In the genomic region with DNA sequence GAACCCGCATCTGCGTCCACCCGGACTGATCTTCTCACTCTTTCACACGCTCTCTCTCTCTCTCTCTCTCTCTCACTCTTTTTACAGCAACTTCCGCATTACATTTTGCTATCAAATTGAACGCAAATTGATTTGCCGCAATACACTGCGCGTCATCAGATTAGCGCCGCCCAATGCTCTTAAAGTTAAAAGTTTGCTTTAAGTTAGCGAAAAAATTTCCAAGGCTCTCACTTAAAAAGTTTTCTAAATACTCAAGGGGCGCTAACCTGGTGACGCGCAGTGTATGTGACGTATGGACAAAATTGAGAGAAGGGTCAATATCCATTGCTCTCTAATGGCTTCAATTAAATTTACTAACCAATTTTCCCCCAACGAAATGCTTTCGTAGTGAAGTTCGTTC, we compare ENCODE assay signal across 2 fruit fly cellular contexts.
TF ChIP-seq lines count a peak whose summit lies in the region.

No protein-coding gene starts in this region.

TF ChIP-seq in whole organism, embryonic, 481 proteins besides CTCF, POLR2A, EP300 and RAD21 (continued from another document and continues in another):
- TF ChIP-seq pita (GFP tag; optimal IDR thresholded peaks at IDR 0.05; lab: Kevin White, UChicago) (no peak), CG2712 (tag; optimal IDR thresholded peaks at IDR 0.05; lab: Kevin White, UChicago) (peak; percentile 90), ken (GFP tag; IDR thresholded peaks at IDR 0.05; lab: Robert Waterston, UW) (peak; percentile 86), CG4404 (GFP tag; IDR thresholded peaks at IDR 0.05; lab: Robert Waterston, UW) (peak; percentile 69), Bgb (GFP tag; IDR thresholded peaks at IDR 0.05; lab: Robert Waterston, UW; ENCODE audit: partially characterized antibody) (no peak), lov (optimal IDR thresholded peaks at IDR 0.05; lab: Kevin White, UChicago) (no peak), lov (GFP tag; IDR thresholded peaks at IDR 0.05; lab: Robert Waterston, UW) (peak; percentile 65; the same call in 1 of the 3 replicates), sna (GFP tag; IDR thresholded peaks at IDR 0.05; lab: Robert Waterston, UW; ENCODE audit: partially characterized antibody) (no peak), B-H1 (GFP tag; IDR thresholded peaks at IDR 0.05; lab: Robert Waterston, UW) (peak; percentile 52; the same call in 2 of the 3 replicates), D19B (GFP tag; optimal IDR thresholded peaks at IDR 0.05; lab: Kevin White, UChicago) (peak; percentile 62), GATAe (GFP tag; conservative IDR thresholded peaks at IDR 0.05; lab: Robert Waterston, UW) (peak; percentile 56), Max (GFP tag; optimal IDR thresholded peaks at IDR 0.05; lab: Kevin White, UChicago) (peak; percentile 78), Dek (tag; optimal IDR thresholded peaks at IDR 0.05; lab: Kevin White, UChicago) (peak; percentile 80), zfh1 (GFP tag; IDR thresholded peaks at IDR 0.05; lab: Robert Waterston, UW) (peak; percentile 88), Ssrp (tag; optimal IDR thresholded peaks at IDR 0.05; lab: Kevin White, UChicago) (peak; percentile 85), Ets97D (GFP tag; optimal IDR thresholded peaks at IDR 0.05; lab: Kevin White, UChicago) (peak; percentile 53), eyg (GFP tag; optimal IDR thresholded peaks at IDR 0.05; lab: Kevin White, UChicago) (peak; percentile 65), Dbx (GFP tag; IDR thresholded peaks at IDR 0.05; lab: Robert Waterston, UW) (peak; percentile 84), CG10565 (GFP tag; optimal IDR thresholded peaks at IDR 0.05; lab: Kevin White, UChicago) (peak; percentile 26), Taf1 (GFP tag; IDR thresholded peaks at IDR 0.05; lab: Robert Waterston, UW) (peak; percentile 58; the same call in 1 of the 2 replicates), Dfd (GFP tag; optimal IDR thresholded peaks at IDR 0.05; lab: Kevin White, UChicago) (no peak), gro (GFP tag; optimal IDR thresholded peaks at IDR 0.05; lab: Kevin White, UChicago) (peak; percentile 88), tap (tag; optimal IDR thresholded peaks at IDR 0.05; lab: Kevin White, UChicago) (peak; percentile 85), Chrac-16 (GFP tag; optimal IDR thresholded peaks at IDR 0.05; lab: Kevin White, UChicago) (peak; percentile 80), bsh (GFP tag; optimal IDR thresholded peaks at IDR 0.05; lab: Kevin White, UChicago) (peak in 1 of 2 experiments; percentile 92), btn (GFP tag; optimal IDR thresholded peaks at IDR 0.05; lab: Kevin White, UChicago) (peak; percentile 73), CG8290 (GFP tag; optimal IDR thresholded peaks at IDR 0.05; lab: Kevin White, UChicago) (peak; percentile 56), CG8290 (tag; optimal IDR thresholded peaks at IDR 0.05; lab: Kevin White, UChicago) (peak in 1 of 2 experiments; percentile 80), ftz-f1 (GFP tag; optimal IDR thresholded peaks at IDR 0.05; lab: Kevin White, UChicago) (no peak), Lhr (GFP tag; optimal IDR thresholded peaks at IDR 0.05; lab: Kevin White, UChicago) (peak; percentile 47), CG42726 (GFP tag; IDR thresholded peaks at IDR 0.05; lab: Robert Waterston, UW; ENCODE audit: partially characterized antibody) (no peak), CG10366 (GFP tag; IDR thresholded peaks at IDR 0.05; lab: Robert Waterston, UW) (peak; percentile 83), cato (GFP tag; optimal IDR thresholded peaks at IDR 0.05; lab: Kevin White, UChicago; ENCODE audit: borderline replicate concordance) (peak; percentile 72), ham (GFP tag; IDR thresholded peaks at IDR 0.05; lab: Robert Waterston, UW) (peak; percentile 73), Atf-2 (GFP tag; optimal IDR thresholded peaks at IDR 0.05; lab: Kevin White, UChicago) (peak; percentile 86), CG32532 (GFP tag; IDR thresholded peaks at IDR 0.05; lab: Robert Waterston, UW) (peak; percentile 82), CG17829 (tag; optimal IDR thresholded peaks at IDR 0.05; lab: Kevin White, UChicago) (peak; percentile 88), CG16863 (GFP tag; optimal IDR thresholded peaks at IDR 0.05; lab: Kevin White, UChicago) (peak; percentile 85), HLH54F (GFP tag; optimal IDR thresholded peaks at IDR 0.05; lab: Kevin White, UChicago) (peak; percentile 87), CG10209 (GFP tag; optimal IDR thresholded peaks at IDR 0.05; lab: Kevin White, UChicago) (peak; percentile 85), CG7372 (GFP tag; IDR thresholded peaks at IDR 0.05; lab: Robert Waterston, UW) (peak; percentile 71), CG6813 (GFP tag; optimal IDR thresholded peaks at IDR 0.05; lab: Kevin White, UChicago) (peak; percentile 77), Hmx (GFP tag; optimal IDR thresholded peaks at IDR 0.05; lab: Kevin White, UChicago) (no peak), grau (tag; optimal IDR thresholded peaks at IDR 0.05; lab: Kevin White, UChicago) (peak; percentile 85), CG1792 (GFP tag; optimal IDR thresholded peaks at IDR 0.05; lab: Kevin White, UChicago) (peak; percentile 76), oc (tag; optimal IDR thresholded peaks at IDR 0.05; lab: Kevin White, UChicago) (peak; percentile 85), p53 (GFP tag; optimal IDR thresholded peaks at IDR 0.05; lab: Kevin White, UChicago) (peak; percentile 71), Dll (GFP tag; IDR thresholded peaks at IDR 0.05; lab: Robert Waterston, UW; ENCODE audit: partially characterized antibody) (no peak), lola (GFP tag; optimal IDR thresholded peaks at IDR 0.05; lab: Kevin White, UChicago) (peak in 1 of 3 experiments; percentile 74), sc (optimal IDR thresholded peaks at IDR 0.05; lab: Kevin White, UChicago) (no peak), sc (GFP tag; optimal IDR thresholded peaks at IDR 0.05; lab: Kevin White, UChicago) (peak; percentile 73), CG12236 (GFP tag; optimal IDR thresholded peaks at IDR 0.05; lab: Kevin White, UChicago) (peak; percentile 80), bcd (GFP tag; optimal IDR thresholded peaks at IDR 0.05; lab: Kevin White, UChicago) (peak; percentile 84), HmgD (GFP tag; optimal IDR thresholded peaks at IDR 0.05; lab: Kevin White, UChicago) (peak; percentile 61), fu2 (GFP tag; optimal IDR thresholded peaks at IDR 0.05; lab: Kevin White, UChicago) (peak; percentile 82), az2 (GFP tag; optimal IDR thresholded peaks at IDR 0.05; lab: Kevin White, UChicago) (peak; percentile 90), C15 (GFP tag; IDR thresholded peaks at IDR 0.05; lab: Robert Waterston, UW) (peak; percentile 38; the same call in 1 of the 3 replicates), Aef1 (GFP tag; IDR thresholded peaks at IDR 0.05; lab: Robert Waterston, UW) (peak; percentile 82), Rx (GFP tag; IDR thresholded peaks at IDR 0.05; lab: Robert Waterston, UW) (peak; percentile 69), dmrt11E (tag; optimal IDR thresholded peaks at IDR 0.05; lab: Kevin White, UChicago) (peak; percentile 79), Dip2 (GFP tag; IDR thresholded peaks at IDR 0.05; lab: Robert Waterston, UW) (no peak), pho (GFP tag; optimal IDR thresholded peaks at IDR 0.05; lab: Kevin White, UChicago) (peak; percentile 80)

TF ChIP-seq in whole organism, prepupa, 60 proteins besides CTCF, POLR2A, EP300 and RAD21 (continued from another document):
- peak; percentile 40 for TF ChIP-seq vri (GFP tag; optimal IDR thresholded peaks at IDR 0.05; lab: Kevin White, UChicago)
- TF ChIP-seq CG6163 (GFP tag; IDR thresholded peaks at IDR 0.05; lab: Robert Waterston, UW) = peak; percentile 83
- TF ChIP-seq Ets96B (tag; optimal IDR thresholded peaks at IDR 0.05; lab: Kevin White, UChicago) = peak; percentile 48
- TF ChIP-seq CG8119 (GFP tag; IDR thresholded peaks at IDR 0.05; lab: Robert Waterston, UW) = peak; percentile 74
- peak; percentile 90 for TF ChIP-seq Eip78C (GFP tag; lab: Kevin White, UChicago)
- TF ChIP-seq CG11294 (GFP tag; IDR thresholded peaks at IDR 0.05; lab: Robert Waterston, UW) = no peak
- TF ChIP-seq Sox15 (GFP tag; optimal IDR thresholded peaks at IDR 0.05; lab: Kevin White, UChicago) = peak; percentile 22
- peak; percentile 75 for TF ChIP-seq cyc (GFP tag; optimal IDR thresholded peaks at IDR 0.05; lab: Kevin White, UChicago)
- TF ChIP-seq Gug (GFP tag; IDR thresholded peaks at IDR 0.05; lab: Robert Waterston, UW) = no peak; the same call in 1 of the 2 replicates
- TF ChIP-seq CG34406 (GFP tag; optimal IDR thresholded peaks at IDR 0.05; lab: Kevin White, UChicago) = peak; percentile 63
- peak; percentile 39 for TF ChIP-seq fkh (GFP tag; optimal IDR thresholded peaks at IDR 0.05; lab: Kevin White, UChicago)
